Fruit fly (Drosophila melanogaster) whole organism, wandering third instar larva: ENCODE results near the gene grn.

ENCODE experiments used
- Abd-B ChIP-seq: fragments of >200 bp; optimal IDR thresholded peaks from 2 replicates; lab custom pipeline; 2017; ENCODE audit warnings: missing biosample characterization, missing genetic modification characterization
- CG32264 ChIP-seq: fragments of 200-800 bp; sonication (Bioruptor generic); optimal IDR thresholded peaks from 2 replicates; lab custom pipeline; 2016; ENCODE audit warnings: missing biosample characterization, missing genetic modification characterization
- CG9705 ChIP-seq: fragments of 200-800 bp; sonication (Bioruptor generic); optimal IDR thresholded peaks from 2 replicates; lab custom pipeline; 2018; ENCODE audit warnings: missing biosample characterization, mild to moderate bottlenecking, missing genetic modification characterization
- CrebA ChIP-seq: fragments of 200-800 bp; sonication (Bioruptor generic); optimal IDR thresholded peaks from 2 replicates; lab custom pipeline; 2016; ENCODE audit warnings: missing biosample characterization, mild to moderate bottlenecking, missing genetic modification characterization, borderline replicate concordance
- Dfd ChIP-seq: fragments of >200 bp; optimal IDR thresholded peaks from 2 replicates; lab custom pipeline; 2017; ENCODE audit warnings: missing biosample characterization, missing genetic modification characterization
- Dif ChIP-seq: fragments of 200-275, 200-300 bp; sonication (Bioruptor generic); optimal IDR thresholded peaks from 2 replicates; lab custom pipeline; 2018; ENCODE audit warnings: missing biosample characterization, missing genetic modification characterization; ENCODE audit not compliant: partially characterized antibody
- GATAd ChIP-seq: sonication (Bioruptor generic); optimal IDR thresholded peaks from 2 replicates; lab custom pipeline; 2016; ENCODE audit warnings: missing biosample characterization, missing genetic modification characterization
- HLH106 ChIP-seq: fragments of 200-800 bp; optimal IDR thresholded peaks from 3 replicates; lab custom pipeline; 2019; ENCODE audit warnings: missing biosample characterization, mild to moderate bottlenecking, missing genetic modification characterization, moderate library complexity
- Hnf4 ChIP-seq: fragments of 200-800 bp; sonication (Bioruptor generic); optimal IDR thresholded peaks from 2 replicates; lab custom pipeline; 2016; ENCODE audit warnings: missing biosample characterization, mild to moderate bottlenecking, missing genetic modification characterization
- Hr78 ChIP-seq: fragments of >200 bp; optimal IDR thresholded peaks from 2 replicates; lab custom pipeline; 2017; ENCODE audit warnings: missing biosample characterization, missing genetic modification characterization
- Hr83 ChIP-seq: fragments of 200-300 bp; sonication (Bioruptor generic); optimal IDR thresholded peaks from 2 replicates; lab custom pipeline; 2016; ENCODE audit warnings: missing biosample characterization, mild to moderate bottlenecking, missing genetic modification characterization, moderate library complexity; ENCODE audit not compliant: poor library complexity, severe bottlenecking
- Jra ChIP-seq: sonication (Bioruptor generic); optimal IDR thresholded peaks from 2 replicates; lab custom pipeline; 2016; ENCODE audit warnings: missing biosample characterization, missing genetic modification characterization
- Mio ChIP-seq: sonication (Bioruptor generic); optimal IDR thresholded peaks from 2 replicates; lab custom pipeline; 2016; ENCODE audit warnings: missing biosample characterization, missing genetic modification characterization
- Myc ChIP-seq: fragments of >200 bp; optimal IDR thresholded peaks from 2 replicates; lab custom pipeline; 2017
- N ChIP-seq: fragments of >200 bp; optimal IDR thresholded peaks from 2 replicates; lab custom pipeline; 2018; ENCODE audit warnings: missing biosample characterization, missing external identifiers, missing genetic modification characterization
- OdsH ChIP-seq: fragments of 200-800 bp; sonication (Bioruptor generic); optimal IDR thresholded peaks from 2 replicates; lab custom pipeline; 2016; ENCODE audit warnings: missing biosample characterization, mild to moderate bottlenecking, missing genetic modification characterization
- Rel ChIP-seq, 2 experiments: fragments of 200-800 bp; sonication (Bioruptor generic) in 1 of 2; optimal IDR thresholded peaks; 2 replicates in 1 of 2; 3 replicates in 1 of 2; lab custom pipeline; 2016 to 2019; ENCODE audit warnings: mild to moderate bottlenecking in 2 of 2, missing biosample characterization in 2 of 2, missing genetic modification characterization in 2 of 2, moderate library complexity in 1 of 2
- Sp1 ChIP-seq: fragments of 200-800 bp; sonication (Bioruptor generic); optimal IDR thresholded peaks from 3 replicates; lab custom pipeline; 2019; ENCODE audit warnings: missing biosample characterization, mild to moderate bottlenecking, missing genetic modification characterization, moderate library complexity
- Vsx2 ChIP-seq: fragments of 200-300, 225-300 bp; sonication (Bioruptor generic); optimal IDR thresholded peaks from 2 replicates; lab custom pipeline; 2018; ENCODE audit warnings: missing biosample characterization, missing genetic modification characterization; ENCODE audit not compliant: partially characterized antibody
- brk ChIP-seq: fragments of 200-800 bp; sonication (Bioruptor generic); optimal IDR thresholded peaks from 2 replicates; lab custom pipeline; 2016; ENCODE audit warnings: missing biosample characterization, mild to moderate bottlenecking, missing genetic modification characterization
- dl ChIP-seq, 2 experiments: fragments of 175-275, 200-275 bp in 1 of 2; fragments of 200-275 bp in 1 of 2; sonication (Bioruptor generic); optimal IDR thresholded peaks; lab custom pipeline; 2018; ENCODE audit warnings: mild to moderate bottlenecking in 2 of 2, missing biosample characterization in 2 of 2, missing genetic modification characterization in 2 of 2, moderate library complexity in 2 of 2; ENCODE audit not compliant: partially characterized antibody in 2 of 2, insufficient read depth in 1 of 2
- dmrt93B ChIP-seq: fragments of 200-800 bp; sonication (Bioruptor generic); optimal IDR thresholded peaks from 2 replicates; lab custom pipeline; 2018; ENCODE audit warnings: missing biosample characterization, mild to moderate bottlenecking, missing genetic modification characterization
- dsf ChIP-seq: sonication (Bioruptor generic); optimal IDR thresholded peaks from 2 replicates; lab custom pipeline; 2016; ENCODE audit warnings: missing biosample characterization, missing genetic modification characterization, borderline replicate concordance
- ey ChIP-seq: fragments of 200-800 bp; sonication (Bioruptor generic); optimal IDR thresholded peaks from 2 replicates; lab custom pipeline; 2016; ENCODE audit warnings: missing biosample characterization, missing genetic modification characterization
- foxo ChIP-seq, 2 experiments: fragments of 200-800 bp; sonication (Bioruptor generic); optimal IDR thresholded peaks; 2 replicates in 1 of 2; 3 replicates in 1 of 2; lab custom pipeline; 2016 to 2017; ENCODE audit warnings: missing biosample characterization in 2 of 2, missing genetic modification characterization in 2 of 2
- fru ChIP-seq: fragments of 200-800 bp; sonication (Bioruptor generic); optimal IDR thresholded peaks from 3 replicates; lab custom pipeline; 2016; ENCODE audit warnings: missing biosample characterization, mild to moderate bottlenecking, missing genetic modification characterization
- h ChIP-seq: fragments of 200-800 bp; sonication (Bioruptor generic); optimal IDR thresholded peaks from 3 replicates; lab custom pipeline; 2016; ENCODE audit warnings: missing biosample characterization, mild to moderate bottlenecking, missing genetic modification characterization
- lola ChIP-seq: fragments of >200 bp; optimal IDR thresholded peaks from 2 replicates; lab custom pipeline; 2017; ENCODE audit warnings: missing biosample characterization, missing genetic modification characterization
- pan ChIP-seq: fragments of >200 bp; optimal IDR thresholded peaks from 2 replicates; lab custom pipeline; 2017
- psq ChIP-seq: fragments of 200-800 bp; sonication (Bioruptor generic); optimal IDR thresholded peaks from 3 replicates; lab custom pipeline; 2017; ENCODE audit warnings: missing biosample characterization, mild to moderate bottlenecking, missing genetic modification characterization, moderate library complexity
- rgr ChIP-seq: fragments of 200-800 bp; sonication (Bioruptor generic); optimal IDR thresholded peaks from 3 replicates; lab custom pipeline; 2016; ENCODE audit warnings: missing biosample characterization, mild to moderate bottlenecking, missing genetic modification characterization
- sage ChIP-seq: fragments of 200-800 bp; sonication (Bioruptor generic); optimal IDR thresholded peaks from 2 replicates; lab custom pipeline; 2016; ENCODE audit warnings: missing biosample characterization, mild to moderate bottlenecking, missing genetic modification characterization
- sv ChIP-seq: fragments of 200-800 bp; sonication (Bioruptor generic); optimal IDR thresholded peaks from 3 replicates; lab custom pipeline; 2016; ENCODE audit warnings: missing biosample characterization, missing genetic modification characterization
- tai ChIP-seq: sonication (Bioruptor generic); optimal IDR thresholded peaks from 2 replicates; lab custom pipeline; 2016; ENCODE audit warnings: missing biosample characterization, missing genetic modification characterization
- usp ChIP-seq: fragments of >200 bp; optimal IDR thresholded peaks from 2 replicates; lab custom pipeline; 2017; ENCODE audit warnings: missing biosample characterization, missing genetic modification characterization
- woc ChIP-seq: sonication (Bioruptor generic); optimal IDR thresholded peaks from 2 replicates; lab custom pipeline; 2016; ENCODE audit warnings: missing biosample characterization, mild to moderate bottlenecking, missing genetic modification characterization

grn gene

dm6 chr3R:8108770-8109169 is 72.5 kb downstream of the grn start:
- TF ChIP-seq brk (GFP tag; lab: Kevin White, UChicago) (no peak), Hr78 (GFP tag; lab: Kevin White, UChicago) (no peak), Dif (GFP tag; lab: Kevin White, UChicago) (no peak), usp (GFP tag; lab: Kevin White, UChicago) (no peak), Rel (GFP tag; optimal IDR thresholded peaks at IDR 0.05; lab: Kevin White, UChicago) (no peak), Rel (tag; optimal IDR thresholded peaks at IDR 0.05; lab: Kevin White, UChicago) (no peak), Sp1 (GFP tag; lab: Kevin White, UChicago) (no peak), ey (no peak), CG32264 (GFP tag; lab: Kevin White, UChicago) (no peak), dl (GFP tag; optimal IDR thresholded peaks at IDR 0.05; lab: Kevin White, UChicago; ENCODE audit: insufficient read depth in 1 of 2, partially characterized antibody in 2 of 2) (no peak), HLH106 (no peak), N (GFP tag; lab: Kevin White, UChicago) (no peak), tai (GFP tag; lab: Kevin White, UChicago) (no peak), Jra (GFP tag; lab: Kevin White, UChicago) (no peak), foxo (GFP tag; optimal IDR thresholded peaks at IDR 0.05; lab: Kevin White, UChicago) (no peak), psq (GFP tag; lab: Kevin White, UChicago) (no peak), Hnf4 (GFP tag; lab: Kevin White, UChicago) (no peak), pan (lab: Kevin White, UChicago) (no peak)

dm6 chr3R:8106909-8107841 is 74.1 kb downstream of the grn start:
- TF ChIP-seq HLH106 (no peak), brk (GFP tag; lab: Kevin White, UChicago) (peak; percentile 1), CG9705 (GFP tag; lab: Kevin White, UChicago) (no peak), foxo (GFP tag; optimal IDR thresholded peaks at IDR 0.05; lab: Kevin White, UChicago) (peak in 1 of 2 experiments; percentile 11), Hr78 (GFP tag; lab: Kevin White, UChicago) (no peak), h (no peak), pan (lab: Kevin White, UChicago) (no peak), Hr83 (no peak), Jra (GFP tag; lab: Kevin White, UChicago) (no peak), Myc (lab: Kevin White, UChicago) (no peak), psq (GFP tag; lab: Kevin White, UChicago) (no peak), ey (no peak), Dif (GFP tag; lab: Kevin White, UChicago) (no peak), Abd-B (GFP tag; lab: Kevin White, UChicago) (no peak)

dm6 chr3R:8105839-8106718 is 75.2 kb downstream of the grn start:
- TF ChIP-seq Hr83 (peak; percentile 91), Sp1 (GFP tag; lab: Kevin White, UChicago) (peak; percentile 99), dmrt93B (GFP tag; lab: Kevin White, UChicago) (peak; percentile 55), sage (GFP tag; lab: Kevin White, UChicago) (peak; percentile 93), Mio (GFP tag; lab: Kevin White, UChicago) (peak; percentile 56), CG32264 (GFP tag; lab: Kevin White, UChicago) (peak; percentile 73), h (peak; percentile 52), Jra (GFP tag; lab: Kevin White, UChicago) (peak; percentile 89), Myc (lab: Kevin White, UChicago) (no peak), foxo (GFP tag; optimal IDR thresholded peaks at IDR 0.05; lab: Kevin White, UChicago) (peak in 1 of 2 experiments; percentile 85), woc (GFP tag; lab: Kevin White, UChicago) (peak; percentile 57), fru (GFP tag; lab: Kevin White, UChicago) (peak; percentile 70), OdsH (GFP tag; lab: Kevin White, UChicago) (peak; percentile 58), dl (GFP tag; optimal IDR thresholded peaks at IDR 0.05; lab: Kevin White, UChicago; ENCODE audit: insufficient read depth in 1 of 2, partially characterized antibody in 2 of 2) (peak; percentile 67 to 89), Hr78 (GFP tag; lab: Kevin White, UChicago) (no peak), Hnf4 (GFP tag; lab: Kevin White, UChicago) (peak; percentile 74), tai (GFP tag; lab: Kevin White, UChicago) (peak; percentile 78), sv (GFP tag; lab: Kevin White, UChicago) (no peak), pan (lab: Kevin White, UChicago) (no peak), Vsx2 (peak; percentile 73), CG9705 (GFP tag; lab: Kevin White, UChicago) (peak; percentile 76), psq (GFP tag; lab: Kevin White, UChicago) (peak; percentile 98), ey (peak; percentile 23), HLH106 (peak; percentile 66), N (GFP tag; lab: Kevin White, UChicago) (no peak), GATAd (GFP tag; lab: Kevin White, UChicago) (no peak), Abd-B (GFP tag; lab: Kevin White, UChicago) (no peak), dsf (GFP tag; lab: Kevin White, UChicago) (no peak), CrebA (GFP tag; lab: Kevin White, UChicago) (peak; percentile 98), rgr (GFP tag; lab: Kevin White, UChicago) (peak; percentile 63), brk (GFP tag; lab: Kevin White, UChicago) (peak; percentile 86), Dfd (GFP tag; lab: Kevin White, UChicago) (no peak), usp (GFP tag; lab: Kevin White, UChicago) (no peak), Rel (GFP tag; optimal IDR thresholded peaks at IDR 0.05; lab: Kevin White, UChicago) (peak; percentile 93), Rel (tag; optimal IDR thresholded peaks at IDR 0.05; lab: Kevin White, UChicago) (peak; percentile 95), lola (no peak)
